Worm (Caenorhabditis elegans) whole organism, early embryonic: ENCODE results near the gene C54F6.20.

Experiments
- F13C5.2 ChIP-seq: sonication (generic microtip); optimal IDR thresholded peaks from 2 replicates; lab custom pipeline; 2017; ENCODE audit warnings: mild to moderate bottlenecking, missing genetic modification characterization, inconsistent platforms, missing compliant biosample characterization
- ama-1 ChIP-seq: fragments of 150-350 bp; optimal IDR thresholded peaks from 2 replicates; lab custom pipeline; 2014
- ceh-36 ChIP-seq: sonication (generic microtip); optimal IDR thresholded peaks from 2 replicates; lab custom pipeline; 2016; ENCODE audit warnings: missing genetic modification characterization, inconsistent platforms, missing compliant biosample characterization
- hnd-1 ChIP-seq: sonication (generic microtip); optimal IDR thresholded peaks from 2 replicates; lab custom pipeline; 2016; ENCODE audit warnings: missing genetic modification characterization, missing compliant biosample characterization

DNA sequence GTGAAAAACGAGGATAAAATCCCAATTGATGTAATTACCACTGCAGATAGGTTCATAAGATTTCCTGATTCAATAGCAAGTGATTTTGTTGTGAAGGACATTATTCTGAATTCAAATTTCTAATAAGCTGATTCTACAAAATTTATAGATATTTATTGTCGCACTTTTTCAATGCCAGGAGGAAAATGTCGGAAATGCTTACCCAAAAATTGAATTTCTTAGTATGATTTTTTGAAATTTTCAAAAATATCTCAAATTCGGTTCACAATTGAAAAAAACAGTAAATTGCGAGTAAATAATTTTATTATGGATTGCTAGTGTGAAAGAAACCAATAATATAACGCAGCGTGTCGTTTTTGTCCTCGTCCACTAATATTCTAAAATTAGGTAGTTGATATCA is 31.6 kb upstream of the C54F6.20 start, which contains the start of gene srbc-10:
- no peak for TF ChIP-seq hnd-1 (tag; lab: Kevin White, UChicago)
- TF ChIP-seq ama-1, result no peak
- TF ChIP-seq F13C5.2 (tag; lab: Kevin White, UChicago), result no peak
- TF ChIP-seq ceh-36 (tag; lab: Kevin White, UChicago), result no peak
